Fruit fly (Drosophila melanogaster) whole organism, embryonic: Measurements from ENCODE around the gene CenB1A.

Experiments used
- CG10565 ChIP-seq: fragments of 200-800 bp; sonication (Bioruptor generic); optimal IDR thresholded peaks from 3 replicates; lab custom pipeline; 2016; ENCODE audit warnings: missing biosample characterization, mild to moderate bottlenecking, missing genetic modification characterization
- CG11247 ChIP-seq: fragments of 200-800 bp; sonication (Bioruptor generic); IDR thresholded peaks from 2 replicates; pipeline ENCODE4 v1.3.6; 2022; ENCODE audit warnings: missing biosample characterization, missing genetic modification characterization
- CG33557 ChIP-seq: fragments of 200-800 bp; sonication (Bioruptor generic); optimal IDR thresholded peaks from 2 replicates; lab custom pipeline; 2019; ENCODE audit warnings: missing biosample characterization, mild to moderate bottlenecking, missing genetic modification characterization, moderate library complexity
- CG3726 ChIP-seq: fragments of 200-800 bp; sonication (Bioruptor generic); IDR thresholded peaks from 3 replicates; pipeline ENCODE4, ENCODE4 v1.3.6; 2022; ENCODE audit warnings: missing biosample characterization, missing genetic modification characterization
- CG6689 ChIP-seq: fragments of 200-800 bp; sonication (Bioruptor generic); IDR thresholded peaks from 2 replicates; pipeline ENCODE4 v1.3.6; 2022; ENCODE audit warnings: missing biosample characterization, missing genetic modification characterization
- CG8281 ChIP-seq: fragments of 200-800 bp; sonication (Bioruptor generic); optimal IDR thresholded peaks from 2 replicates; lab custom pipeline; 2018; ENCODE audit warnings: missing biosample characterization, mild to moderate bottlenecking, missing genetic modification characterization, moderate library complexity
- CG8924 ChIP-seq: fragments of 200-800 bp; optimal IDR thresholded peaks from 3 replicates; lab custom pipeline; 2019; ENCODE audit warnings: missing biosample characterization, mild to moderate bottlenecking, missing genetic modification characterization, moderate library complexity
- Fer2 ChIP-seq: fragments of 200-800 bp; sonication (Bioruptor generic); optimal IDR thresholded peaks from 2 replicates; lab custom pipeline; 2018; ENCODE audit warnings: missing biosample characterization, mild to moderate bottlenecking, missing genetic modification characterization, moderate library complexity
- Gug ChIP-seq: fragments of 200-800 bp; sonication (Bioruptor generic); IDR thresholded peaks from 4 replicates; pipeline ENCODE4 v1.3.6; 2022; ENCODE audit warnings: missing biosample characterization, missing genetic modification characterization
- Optix ChIP-seq: fragments of 200-800 bp; sonication (Bioruptor generic); IDR thresholded peaks from 3 replicates; pipeline ENCODE4 v1.3.6; 2022; ENCODE audit warnings: missing biosample characterization, missing genetic modification characterization
- prd ChIP-seq, 3 experiments: fragments of >200 bp in 2 of 3; fragments of 200-800 bp in 1 of 3; sonication (Bioruptor generic) in 1 of 3; optimal IDR thresholded peaks in 2 of 3; IDR thresholded peaks in 1 of 3; 2 replicates in 2 of 3; 3 replicates in 1 of 3; pipeline versions ENCODE4 v1.3.6 to Lab custom; 2017 to 2022; ENCODE audit warnings: missing biosample characterization in 1 of 3, missing genetic modification characterization in 1 of 3
- toy ChIP-seq: fragments of 200-800 bp; sonication (Bioruptor generic); IDR thresholded peaks from 2 replicates; pipeline ENCODE4 v1.3.6; 2022; ENCODE audit warnings: missing biosample characterization, missing genetic modification characterization
- zf30C ChIP-seq: fragments of 200-800 bp; sonication (Bioruptor generic); optimal IDR thresholded peaks from 3 replicates; lab custom pipeline; 2018; ENCODE audit warnings: missing biosample characterization, mild to moderate bottlenecking, missing genetic modification characterization

dm6 chr3R:23159289-23159956 is 41.2 kb downstream of the CenB1A start, which contains the start of gene VhaAC39-2:
- TF ChIP-seq Gug (no peak), CG33557 (GFP tag; lab: Kevin White, UChicago) (peak; percentile 13), CG11247 (GFP tag; lab: Robert Waterston, UW) (no peak), toy (GFP tag; lab: Robert Waterston, UW) (no peak), prd (optimal IDR thresholded peaks at IDR 0.05; lab: Kevin White, UChicago) (no peak), prd (GFP tag; IDR thresholded peaks at IDR 0.05; lab: Robert Waterston, UW) (no peak), CG6689 (no peak), CG8924 (no peak), zf30C (no peak), Optix (no peak), CG3726 (no peak), CG8281 (tag; lab: Kevin White, UChicago) (no peak), Fer2 (no peak), CG10565 (GFP tag; lab: Kevin White, UChicago) (no peak)
